Fruit fly (Drosophila melanogaster): ENCODE results near the gene ValRS-m.

DNA sequence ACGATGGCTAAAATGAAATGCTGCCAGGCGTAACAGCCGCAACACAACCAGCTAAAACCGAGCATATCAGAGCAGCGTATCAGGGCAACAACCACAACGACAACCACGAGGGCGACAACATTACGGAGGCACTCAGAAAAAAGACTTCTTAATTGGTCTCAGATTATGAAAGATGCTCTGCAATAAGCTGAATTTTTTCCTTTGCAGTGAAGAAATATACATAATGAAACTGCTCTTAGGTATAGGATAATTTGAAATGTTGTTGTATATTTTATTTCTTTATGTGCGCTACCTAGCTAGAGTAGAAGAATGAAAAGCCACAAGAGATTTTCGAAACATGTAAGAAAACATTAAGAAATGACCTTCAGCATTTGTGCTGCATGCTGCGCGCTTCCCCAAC lies 35.0 kb downstream of the ValRS-m start:
- TF ChIP-seq chinmo (GFP tag; IDR thresholded peaks at IDR 0.05; ENCODE audit: partially characterized antibody) = no peak
- no peak for TF ChIP-seq pita (GFP tag; optimal IDR thresholded peaks at IDR 0.05)
- no peak for TF ChIP-seq Scr (GFP tag; IDR thresholded peaks at IDR 0.05; ENCODE audit: partially characterized antibody)
- no peak for TF ChIP-seq esg (GFP tag; conservative IDR thresholded peaks at IDR 0.05)
- no peak for TF ChIP-seq Hsf (GFP tag; optimal IDR thresholded peaks at IDR 0.05)

Data from whole organism, embryonic.